Worm (Caenorhabditis elegans) whole organism, L2 larva: ENCODE measurements around the gene ubc-18.

Experiments
- ZK546.5 ChIP-seq: sonication (generic microtip); optimal IDR thresholded peaks from 2 replicates; lab custom pipeline; 2017; ENCODE audit warnings: missing biosample characterization, missing genetic modification characterization
- aly-2 ChIP-seq: fragments of 150-350 bp; optimal IDR thresholded peaks from 2 replicates; lab custom pipeline; 2014; ENCODE audit warnings: missing biosample characterization, missing genetic modification characterization
- blmp-1 ChIP-seq: sonication (generic microtip); optimal IDR thresholded peaks from 2 replicates; lab custom pipeline; 2017; ENCODE audit warnings: missing genetic modification characterization, mild to moderate bottlenecking, missing compliant biosample characterization, antibody characterized with exemption, moderate library complexity; ENCODE audit not compliant: insufficient read depth
- ceh-16 ChIP-seq: fragments of 150-350 bp; optimal IDR thresholded peaks from 2 replicates; lab custom pipeline; 2014; ENCODE audit warnings: missing biosample characterization, missing genetic modification characterization
- ceh-82 ChIP-seq: fragments of 150-350 bp; optimal IDR thresholded peaks from 2 replicates; lab custom pipeline; 2014; ENCODE audit warnings: missing biosample characterization, missing genetic modification characterization
- elt-3 ChIP-seq: sonication (generic microtip); optimal IDR thresholded peaks from 2 replicates; lab custom pipeline; 2017; ENCODE audit warnings: missing biosample characterization, missing genetic modification characterization
- fos-1 ChIP-seq: fragments of 150-350 bp; optimal IDR thresholded peaks from 2 replicates; lab custom pipeline; 2014; ENCODE audit warnings: missing biosample characterization, missing genetic modification characterization
- lin-13 ChIP-seq: fragments of 150-350 bp; optimal IDR thresholded peaks from 2 replicates; lab custom pipeline; 2014; ENCODE audit warnings: missing biosample characterization, missing genetic modification reagents, missing genetic modification characterization
- lin-39 ChIP-seq: fragments of 150-350 bp; optimal IDR thresholded peaks from 2 replicates; lab custom pipeline; 2014; ENCODE audit warnings: missing biosample characterization, missing genetic modification reagents, missing genetic modification characterization
- mbf-1 ChIP-seq: sonication (generic microtip); optimal IDR thresholded peaks from 2 replicates; lab custom pipeline; 2017; ENCODE audit warnings: missing biosample characterization, missing genetic modification characterization
- mdl-1 ChIP-seq, 2 experiments: fragments of 150-350 bp in 1 of 2; sonication (generic microtip) in 1 of 2; optimal IDR thresholded peaks; 2 replicates each; lab custom pipeline; 2017; ENCODE audit warnings: missing biosample characterization in 2 of 2, missing genetic modification characterization in 2 of 2
- skn-1 ChIP-seq: sonication (generic microtip); optimal IDR thresholded peaks from 2 replicates; lab custom pipeline; 2017; ENCODE audit warnings: missing biosample characterization, missing genetic modification characterization
- unc-62 ChIP-seq: fragments of 150-350 bp; optimal IDR thresholded peaks from 2 replicates; lab custom pipeline; 2014; ENCODE audit warnings: missing biosample characterization, missing genetic modification reagents, missing genetic modification characterization

DNA sequence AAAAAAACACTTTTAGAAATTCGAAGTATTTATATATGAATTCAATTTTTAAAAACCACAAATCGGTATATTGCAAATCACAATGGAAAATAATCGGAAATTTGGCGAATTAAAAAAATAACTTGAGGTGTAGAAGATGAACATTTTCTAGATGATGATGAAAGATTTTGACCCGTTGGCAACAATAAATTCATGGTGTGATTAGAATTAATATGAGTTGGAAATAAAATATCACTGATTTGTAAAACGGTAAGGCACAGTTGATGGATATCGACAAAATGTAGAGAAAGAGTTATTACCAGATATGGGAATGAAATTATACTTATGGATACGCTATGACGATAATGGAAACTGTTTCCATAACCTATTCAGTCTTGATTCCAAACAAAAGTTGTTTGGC, 43.9 kb upstream of the ubc-18 start:
- TF ChIP-seq lin-39 (tag; lab: Kevin White, UChicago): no peak
- TF ChIP-seq mdl-1 (tag; optimal IDR thresholded peaks at IDR 0.05; lab: Kevin White, UChicago): no peak
- no peak for TF ChIP-seq fos-1 (tag; lab: Kevin White, UChicago)
- no peak for TF ChIP-seq unc-62 (GFP tag; lab: Kevin White, UChicago)
- no peak for TF ChIP-seq aly-2 (tag; lab: Kevin White, UChicago)
- TF ChIP-seq skn-1 (tag; lab: Kevin White, UChicago): no peak
- TF ChIP-seq elt-3 (tag; lab: Kevin White, UChicago): no peak
- TF ChIP-seq blmp-1 (tag; lab: Kevin White, UChicago): no peak
- TF ChIP-seq lin-13: no peak
- TF ChIP-seq ceh-16 (tag; lab: Kevin White, UChicago): no peak
- no peak for TF ChIP-seq ceh-82 (tag; lab: Kevin White, UChicago)
- no peak for TF ChIP-seq mbf-1 (tag; lab: Kevin White, UChicago)
- TF ChIP-seq ZK546.5 (tag; lab: Kevin White, UChicago): no peak
